Fruit fly (Drosophila melanogaster) whole organism, embryonic: ENCODE measurements around the gene Ubi-p63E.

ENCODE experiments used
- CG11560 ChIP-seq: fragments of 200-800 bp; sonication (Bioruptor generic); IDR thresholded peaks from 3 replicates; pipeline ENCODE4 v1.3.6; 2022; ENCODE audit warnings: missing biosample characterization, missing genetic modification characterization
- CG9817 ChIP-seq: fragments of 200-800 bp; sonication (Bioruptor generic); optimal IDR thresholded peaks from 2 replicates; lab custom pipeline; 2018; ENCODE audit warnings: missing biosample characterization, mild to moderate bottlenecking, missing genetic modification characterization, moderate library complexity
- Rfx ChIP-seq: fragments of 200-800 bp; sonication (Bioruptor generic); IDR thresholded peaks from 2 replicates; pipeline ENCODE4 v1.3.6; 2022; ENCODE audit warnings: missing biosample characterization, missing genetic modification characterization
- eyg ChIP-seq: fragments of 200-800 bp; sonication (Bioruptor generic); optimal IDR thresholded peaks from 3 replicates; lab custom pipeline; 2016; ENCODE audit warnings: missing biosample characterization, missing genetic modification characterization

dm6 chr3L:3855194-3855980 is 47.6 kb downstream of the Ubi-p63E start:
- no peak for TF ChIP-seq Rfx (GFP tag; lab: Robert Waterston, UW)
- TF ChIP-seq CG9817 (tag; lab: Kevin White, UChicago): no peak
- TF ChIP-seq eyg (GFP tag; lab: Kevin White, UChicago): no peak
- TF ChIP-seq CG11560 (tag; lab: Robert Waterston, UW): no peak
